Worm (Caenorhabditis elegans) whole organism, late embryonic: ENCODE measurements around the gene eri-5.
A peak's percentile ranks its signal among the peaks of the same experiment; 100 is the strongest.

Experiments used
- C08G9.2 ChIP-seq: sonication (generic microtip); optimal IDR thresholded peaks from 2 replicates; lab custom pipeline; 2016; ENCODE audit warnings: mild to moderate bottlenecking, missing genetic modification characterization, moderate library complexity, missing compliant biosample characterization
- C38D4.7 ChIP-seq: fragments of 200-800 bp; sonication (Bioruptor generic); optimal IDR thresholded peaks from 2 replicates; lab custom pipeline; 2018; ENCODE audit warnings: mild to moderate bottlenecking, missing genetic modification characterization, moderate library complexity, missing compliant biosample characterization
- K02D7.2 ChIP-seq: sonication (generic microtip); optimal IDR thresholded peaks from 2 replicates; lab custom pipeline; 2017; ENCODE audit warnings: mild to moderate bottlenecking, missing genetic modification characterization, missing compliant biosample characterization
- K09A11.1 ChIP-seq: sonication (generic microtip); optimal IDR thresholded peaks from 2 replicates; lab custom pipeline; 2017; ENCODE audit warnings: antibody characterized with exemption, mild to moderate bottlenecking, missing genetic modification characterization, missing compliant biosample characterization; ENCODE audit not compliant: insufficient read depth
- Y22D7AL.16 ChIP-seq: sonication (generic microtip); optimal IDR thresholded peaks from 2 replicates; lab custom pipeline; 2016; ENCODE audit warnings: missing genetic modification characterization, missing compliant biosample characterization
- ceh-14 ChIP-seq: sonication (generic microtip); optimal IDR thresholded peaks from 2 replicates; lab custom pipeline; 2016; ENCODE audit warnings: missing genotype, missing genetic modification characterization, missing compliant biosample characterization
- ceh-18 ChIP-seq: sonication (generic microtip); optimal IDR thresholded peaks from 2 replicates; lab custom pipeline; 2016; ENCODE audit warnings: missing genetic modification characterization, missing compliant biosample characterization
- ceh-19 ChIP-seq: fragments of 200-800 bp; sonication (Bioruptor generic); optimal IDR thresholded peaks from 2 replicates; lab custom pipeline; 2018; ENCODE audit warnings: mild to moderate bottlenecking, missing genetic modification characterization, missing compliant biosample characterization
- ceh-2 ChIP-seq: sonication (generic microtip); optimal IDR thresholded peaks from 2 replicates; lab custom pipeline; 2016; ENCODE audit warnings: missing genotype, missing genetic modification characterization, missing compliant biosample characterization
- ceh-31 ChIP-seq: sonication (generic microtip); optimal IDR thresholded peaks from 2 replicates; lab custom pipeline; 2016; ENCODE audit warnings: missing genetic modification characterization, missing compliant biosample characterization
- ceh-34 ChIP-seq: sonication (generic microtip); optimal IDR thresholded peaks from 2 replicates; lab custom pipeline; 2016; ENCODE audit warnings: mild to moderate bottlenecking, missing genetic modification characterization, missing compliant biosample characterization
- ceh-45 ChIP-seq: fragments of 200-800 bp; sonication (Bioruptor generic); IDR thresholded peaks from 2 replicates; pipeline ENCODE4 v1.3.6; 2022; ENCODE audit warnings: missing genetic modification reagents, missing genetic modification characterization, missing compliant biosample characterization
- ceh-48 ChIP-seq: sonication (generic microtip); optimal IDR thresholded peaks from 2 replicates; lab custom pipeline; 2016; ENCODE audit warnings: missing genetic modification characterization, inconsistent platforms, missing compliant biosample characterization
- ceh-6 ChIP-seq: fragments of 200-800 bp; sonication (Bioruptor generic); optimal IDR thresholded peaks from 2 replicates; lab custom pipeline; 2018; ENCODE audit warnings: mild to moderate bottlenecking, missing genetic modification characterization, missing compliant biosample characterization
- che-1 ChIP-seq: sonication (generic microtip); optimal IDR thresholded peaks from 2 replicates; lab custom pipeline; 2016; ENCODE audit warnings: mild to moderate bottlenecking, missing genetic modification characterization, missing compliant biosample characterization
- elt-4 ChIP-seq: sonication (generic microtip); optimal IDR thresholded peaks from 2 replicates; lab custom pipeline; 2016; ENCODE audit warnings: missing genetic modification characterization, missing compliant biosample characterization
- eyg-1 ChIP-seq: sonication (generic microtip); optimal IDR thresholded peaks from 2 replicates; lab custom pipeline; 2016; ENCODE audit warnings: missing genotype, missing genetic modification characterization, missing compliant biosample characterization
- fkh-10 ChIP-seq: fragments of 150-350 bp; optimal IDR thresholded peaks from 2 replicates; lab custom pipeline; 2014; ENCODE audit warnings: missing biosample characterization, missing genetic modification reagents, missing genetic modification characterization
- fkh-6 ChIP-seq: sonication (generic microtip); optimal IDR thresholded peaks from 2 replicates; lab custom pipeline; 2016; ENCODE audit warnings: missing genetic modification characterization, missing compliant biosample characterization
- gmeb-2 ChIP-seq: sonication (generic microtip); optimal IDR thresholded peaks from 2 replicates; lab custom pipeline; 2016; ENCODE audit warnings: missing genetic modification characterization, inconsistent platforms, missing compliant biosample characterization
- hlh-30 ChIP-seq: sonication (generic microtip); optimal IDR thresholded peaks from 2 replicates; lab custom pipeline; 2017; ENCODE audit warnings: antibody characterized with exemption, missing genetic modification characterization, missing compliant biosample characterization; ENCODE audit not compliant: insufficient read depth
- lim-6 ChIP-seq: sonication (generic microtip); optimal IDR thresholded peaks from 2 replicates; lab custom pipeline; 2016; ENCODE audit warnings: missing genetic modification characterization, missing compliant biosample characterization
- lin-11 ChIP-seq: fragments of 200-800 bp; sonication (Bioruptor generic); optimal IDR thresholded peaks from 2 replicates; lab custom pipeline; 2018; ENCODE audit warnings: mild to moderate bottlenecking, missing genetic modification characterization, missing compliant biosample characterization
- madf-2 ChIP-seq: sonication (generic microtip); optimal IDR thresholded peaks from 2 replicates; lab custom pipeline; 2017; ENCODE audit warnings: missing genetic modification characterization, missing compliant biosample characterization
- mec-3 ChIP-seq: sonication (generic microtip); optimal IDR thresholded peaks from 2 replicates; lab custom pipeline; 2016; ENCODE audit warnings: borderline replicate concordance, missing genetic modification characterization, missing compliant biosample characterization
- nhr-11 ChIP-seq: fragments of 150-350 bp; optimal IDR thresholded peaks from 2 replicates; lab custom pipeline; 2014; ENCODE audit warnings: missing biosample characterization, missing genetic modification characterization
- odd-2 ChIP-seq: sonication (generic microtip); optimal IDR thresholded peaks from 2 replicates; lab custom pipeline; 2017; ENCODE audit warnings: antibody characterized with exemption, mild to moderate bottlenecking, missing genetic modification characterization, missing compliant biosample characterization
- pax-1 ChIP-seq: fragments of 150-350 bp; optimal IDR thresholded peaks from 2 replicates; lab custom pipeline; 2014; ENCODE audit warnings: missing biosample characterization, missing genetic modification characterization
- pha-2 ChIP-seq: sonication (generic microtip); optimal IDR thresholded peaks from 2 replicates; lab custom pipeline; 2017; ENCODE audit warnings: mild to moderate bottlenecking, missing genetic modification characterization, missing compliant biosample characterization
- pha-4 ChIP-seq: fragments of 150-350 bp; optimal IDR thresholded peaks from 2 replicates; lab custom pipeline; 2018; ENCODE audit warnings: missing biosample characterization, missing genetic modification reagents, missing genetic modification characterization
- pqm-1 ChIP-seq: sonication (generic microtip); optimal IDR thresholded peaks from 2 replicates; lab custom pipeline; 2016; ENCODE audit warnings: missing genetic modification characterization, missing compliant biosample characterization
- ref-2 ChIP-seq: sonication (generic microtip); optimal IDR thresholded peaks from 2 replicates; lab custom pipeline; 2016; ENCODE audit warnings: missing genetic modification characterization, missing compliant biosample characterization
- sdc-2 ChIP-seq: sonication (generic microtip); optimal IDR thresholded peaks from 2 replicates; lab custom pipeline; 2016; ENCODE audit warnings: missing genotype, missing genetic modification characterization, missing compliant biosample characterization
- sox-2 ChIP-seq: fragments of 200-800 bp; sonication (Bioruptor generic); IDR thresholded peaks from 2 replicates; pipeline ENCODE4 v1.3.6; 2022; ENCODE audit warnings: missing genetic modification reagents, missing genetic modification characterization, missing compliant biosample characterization
- syd-9 ChIP-seq: sonication (generic microtip); optimal IDR thresholded peaks from 2 replicates; lab custom pipeline; 2016; ENCODE audit warnings: mild to moderate bottlenecking, missing genetic modification characterization, moderate library complexity, missing compliant biosample characterization
- tbx-2 ChIP-seq: sonication (generic microtip); optimal IDR thresholded peaks from 2 replicates; lab custom pipeline; 2016; ENCODE audit warnings: missing genetic modification characterization, missing compliant biosample characterization
- unc-3 ChIP-seq, 2 experiments: fragments of 200-800 bp in 1 of 2; sonication (Bioruptor generic) in 1 of 2; sonication (generic microtip) in 1 of 2; conservative IDR thresholded peaks in 1 of 2; optimal IDR thresholded peaks in 1 of 2; 2 replicates each; pipeline versions ENCODE4 v1.3.6 to Lab custom; 2016 to 2022; ENCODE audit warnings: missing compliant biosample characterization in 2 of 2, missing genetic modification characterization in 2 of 2, missing genetic modification reagents in 1 of 2
- unc-42 ChIP-seq: sonication (generic microtip); optimal IDR thresholded peaks from 2 replicates; lab custom pipeline; 2016; ENCODE audit warnings: missing genotype, missing genetic modification characterization, missing compliant biosample characterization
- unc-55 ChIP-seq: sonication (generic microtip); optimal IDR thresholded peaks from 2 replicates; lab custom pipeline; 2017; ENCODE audit warnings: missing biosample characterization, missing genetic modification reagents, missing genetic modification characterization
- unc-86 ChIP-seq: sonication (generic microtip); optimal IDR thresholded peaks from 2 replicates; lab custom pipeline; 2016; ENCODE audit warnings: missing genetic modification characterization, missing compliant biosample characterization
- zip-5 ChIP-seq: sonication (generic microtip); optimal IDR thresholded peaks from 2 replicates; lab custom pipeline; 2016; ENCODE audit warnings: missing genetic modification characterization, missing compliant biosample characterization
- ztf-16 ChIP-seq: sonication (generic microtip); optimal IDR thresholded peaks from 2 replicates; lab custom pipeline; 2017; ENCODE audit warnings: missing genetic modification characterization, missing compliant biosample characterization

Gene eri-5

DNA sequence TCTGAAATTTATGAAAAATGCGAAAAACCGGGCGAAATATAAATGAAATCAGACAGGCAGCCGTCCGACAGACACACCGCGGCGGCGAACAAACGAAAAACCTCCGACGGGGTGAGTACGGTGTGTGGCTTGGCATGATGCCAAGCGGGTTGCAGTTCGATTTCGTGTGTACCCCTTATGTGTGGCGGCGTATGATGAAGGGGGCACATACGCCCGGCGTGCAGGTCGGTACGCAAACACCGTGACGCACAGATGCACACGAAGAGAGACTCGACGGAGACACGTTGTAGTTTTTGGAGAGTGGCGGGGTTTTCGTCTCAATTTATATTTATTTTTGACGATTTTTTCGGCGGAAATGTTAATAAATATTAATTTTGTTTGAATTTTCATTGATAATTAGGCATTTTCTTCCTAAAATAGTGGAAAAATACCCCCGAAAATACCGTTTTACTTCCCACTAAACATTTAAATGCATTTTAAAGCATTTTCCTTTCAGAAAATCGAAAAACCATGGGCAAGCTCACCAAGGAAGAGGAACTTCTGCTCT is 1.6 kb upstream of the eri-5 start, which contains the start of gene trap-3 (continued):
- TF ChIP-seq lin-11 (tag; lab: Kevin White, UChicago) (no peak), nhr-11 (no peak), mec-3 (tag; lab: Kevin White, UChicago) (no peak), unc-86 (tag; lab: Kevin White, UChicago) (peak; percentile 48), ceh-31 (peak; percentile 84), ztf-16 (tag; lab: Kevin White, UChicago) (peak; percentile 73), elt-4 (tag; lab: Kevin White, UChicago) (no peak), sdc-2 (tag; lab: Kevin White, UChicago) (peak; percentile 43), che-1 (tag; lab: Kevin White, UChicago) (no peak), K09A11.1 (peak; percentile 2), ceh-45 (no peak), hlh-30 (tag; lab: Kevin White, UChicago) (peak; percentile 84), ceh-14 (tag; lab: Kevin White, UChicago) (peak; percentile 56), eyg-1 (peak; percentile 33), unc-42 (tag; lab: Kevin White, UChicago) (peak; percentile 54), fkh-6 (tag; lab: Kevin White, UChicago) (no peak), madf-2 (tag; lab: Kevin White, UChicago) (peak; percentile 52), zip-5 (tag; lab: Kevin White, UChicago) (peak; percentile 37), pax-1 (tag; lab: Kevin White, UChicago) (peak; percentile 73), pqm-1 (tag; lab: Kevin White, UChicago) (peak; percentile 74), pha-2 (tag; lab: Kevin White, UChicago) (no peak), syd-9 (tag; lab: Kevin White, UChicago) (peak; percentile 71), unc-3 (GFP tag; conservative IDR thresholded peaks at IDR 0.05; lab: Robert Waterston, UW) (peak; percentile 34; the same call in 1 of the 2 replicates), unc-3 (tag; optimal IDR thresholded peaks at IDR 0.05; lab: Kevin White, UChicago) (peak; percentile 28), sox-2 (no peak), pha-4 (no peak), ceh-6 (GFP tag; lab: Kevin White, UChicago) (peak; percentile 31), Y22D7AL.16 (no peak), ceh-2 (peak; percentile 15), ceh-19 (GFP tag; lab: Kevin White, UChicago) (no peak), odd-2 (tag; lab: Kevin White, UChicago) (no peak), ceh-48 (tag; lab: Kevin White, UChicago) (peak; percentile 45), C08G9.2 (tag; lab: Kevin White, UChicago) (peak; percentile 48), fkh-10 (GFP tag; lab: Kevin White, UChicago) (no peak), C38D4.7 (GFP tag; lab: Kevin White, UChicago) (no peak), ref-2 (tag; lab: Kevin White, UChicago) (peak; percentile 92), gmeb-2 (tag; lab: Kevin White, UChicago) (no peak), unc-55 (no peak), ceh-34 (tag; lab: Kevin White, UChicago) (peak; percentile 87), K02D7.2 (no peak), lim-6 (no peak)

- TF ChIP-seq odd-2 (tag; lab: Kevin White, UChicago) (no peak), tbx-2 (tag; lab: Kevin White, UChicago) (no peak), K09A11.1 (no peak), ceh-18 (no peak)
- TF ChIP-seq, all 69 proteins: peak for 0
Observed at ce11 chrIV:2389745-2390144, 876 bp upstream of the eri-5 start.
